Worm (Caenorhabditis elegans): ENCODE measurements around the gene sre-44.
"Not testable (repeated sequence)": the region's sequence is repeated elsewhere in the genome, so short reads cannot be mapped to it uniquely, and the experiment has no call there.

ce11 chrII:13905556-13905955 is 43.8 kb upstream of the sre-44 start:
- not testable (repeated sequence) for TF ChIP-seq ama-1 (optimal IDR thresholded peaks at IDR 0.05); tra-4 (tag; optimal IDR thresholded peaks at IDR 0.05); flt-1 (GFP tag; IDR thresholded peaks at IDR 0.05)

Measured in whole organism, early embryonic.